Worm (Caenorhabditis elegans): ENCODE measurements around the gene F14F8.14.

- TF ChIP-seq him-1 (tag; optimal IDR thresholded peaks at IDR 0.05) (no peak), W03F9.2 (tag; optimal IDR thresholded peaks at IDR 0.05) (no peak)
Measured at ce11 chrV:16682886-16683285, 16.3 kb upstream of the F14F8.14 start, which contains the start of gene srw-36.

All from whole organism, L4/young adult.